Worm (Caenorhabditis elegans) whole organism, young adult: ENCODE data around the gene hlh-11.

Source experiments
- Y67H2A.10 ChIP-seq: fragments of 200-800 bp; sonication (Bioruptor generic); conservative IDR thresholded peaks from 2 replicates; pipeline ENCODE4 v1.3.6; 2022; ENCODE audit warnings: missing genetic modification reagents, missing genetic modification characterization, missing compliant biosample characterization
- ets-4 ChIP-seq: fragments of 200-800 bp; sonication (Bioruptor generic); optimal IDR thresholded peaks from 2 replicates; lab custom pipeline; 2018; ENCODE audit warnings: mild to moderate bottlenecking, missing genetic modification characterization, missing compliant biosample characterization
- lin-35 ChIP-seq, 3 experiments: fragments of 150-350 bp in 2 of 3; sonication (generic microtip) in 1 of 3; optimal IDR thresholded peaks; 2 replicates each; lab custom pipeline; 2014 to 2018; ENCODE audit warnings: missing biosample characterization in 3 of 3, missing genetic modification characterization in 3 of 3, missing genetic modification reagents in 3 of 3
- lin-40 ChIP-seq: sonication (generic microtip); optimal IDR thresholded peaks from 2 replicates; lab custom pipeline; 2016; ENCODE audit warnings: missing genetic modification characterization, mild to moderate bottlenecking, missing compliant biosample characterization, missing genotype, missing genetic modification reagents
- nfya-2 ChIP-seq: fragments of 200-800 bp; sonication (Bioruptor generic); IDR thresholded peaks from 2 replicates; pipeline ENCODE4 v1.3.6; 2022; ENCODE audit warnings: missing genetic modification reagents, missing genetic modification characterization, missing compliant biosample characterization
- rpc-1 ChIP-seq, 2 experiments: fragments of 150-350 bp in 1 of 2; sonication (generic microtip) in 1 of 2; optimal IDR thresholded peaks; 2 replicates each; lab custom pipeline; 2014 to 2018; ENCODE audit warnings: missing biosample characterization in 1 of 2, missing genetic modification characterization in 1 of 2, missing genetic modification reagents in 1 of 2, missing genotype in 1 of 2
- tbx-9 ChIP-seq: sonication (generic microtip); optimal IDR thresholded peaks from 2 replicates; lab custom pipeline; 2016; ENCODE audit warnings: borderline replicate concordance, missing genetic modification characterization, inconsistent platforms, missing compliant biosample characterization
- ztf-28 ChIP-seq: fragments of 200-800 bp; sonication (Bioruptor generic); IDR thresholded peaks from 2 replicates; pipeline ENCODE4 v1.3.6; 2022; ENCODE audit warnings: missing genetic modification reagents, missing genetic modification characterization, missing compliant biosample characterization

- TF ChIP-seq ets-4 (GFP tag; lab: Kevin White, UChicago) (no peak), tbx-9 (tag; lab: Kevin White, UChicago) (no peak), ztf-28 (GFP tag; lab: Robert Waterston, UW) (no peak), Y67H2A.10 (GFP tag; lab: Robert Waterston, UW) (no peak), lin-40 (tag; lab: Kevin White, UChicago) (no peak), nfya-2 (GFP tag; lab: Robert Waterston, UW) (no peak), rpc-1 (optimal IDR thresholded peaks at IDR 0.05; lab: Kevin White, UChicago) (no peak), rpc-1 (tag; optimal IDR thresholded peaks at IDR 0.05; lab: Kevin White, UChicago) (no peak), lin-35 (GFP tag; optimal IDR thresholded peaks at IDR 0.05; lab: Kevin White, UChicago) (no peak)
Observed at ce11 chrIII:9583224-9583623, 36.3 kb upstream of the hlh-11 start.
